Fruit fly (Drosophila melanogaster) whole organism, wandering third instar larva: ENCODE measurements around the gene jumu.
A peak's percentile ranks its signal among the peaks of the same experiment; 100 is the strongest.

Experiments used
- Abd-B ChIP-seq: fragments of >200 bp; optimal IDR thresholded peaks from 2 replicates; lab custom pipeline; 2017; ENCODE audit warnings: missing biosample characterization, missing genetic modification characterization
- CG32264 ChIP-seq: fragments of 200-800 bp; sonication (Bioruptor generic); optimal IDR thresholded peaks from 2 replicates; lab custom pipeline; 2016; ENCODE audit warnings: missing biosample characterization, missing genetic modification characterization
- CG9705 ChIP-seq: fragments of 200-800 bp; sonication (Bioruptor generic); optimal IDR thresholded peaks from 2 replicates; lab custom pipeline; 2018; ENCODE audit warnings: missing biosample characterization, mild to moderate bottlenecking, missing genetic modification characterization
- CrebA ChIP-seq: fragments of 200-800 bp; sonication (Bioruptor generic); optimal IDR thresholded peaks from 2 replicates; lab custom pipeline; 2016; ENCODE audit warnings: missing biosample characterization, mild to moderate bottlenecking, missing genetic modification characterization, borderline replicate concordance
- Dfd ChIP-seq: fragments of >200 bp; optimal IDR thresholded peaks from 2 replicates; lab custom pipeline; 2017; ENCODE audit warnings: missing biosample characterization, missing genetic modification characterization
- Dif ChIP-seq: fragments of 200-275, 200-300 bp; sonication (Bioruptor generic); optimal IDR thresholded peaks from 2 replicates; lab custom pipeline; 2018; ENCODE audit warnings: missing biosample characterization, missing genetic modification characterization; ENCODE audit not compliant: partially characterized antibody
- GATAd ChIP-seq: sonication (Bioruptor generic); optimal IDR thresholded peaks from 2 replicates; lab custom pipeline; 2016; ENCODE audit warnings: missing biosample characterization, missing genetic modification characterization
- HLH106 ChIP-seq: fragments of 200-800 bp; optimal IDR thresholded peaks from 3 replicates; lab custom pipeline; 2019; ENCODE audit warnings: missing biosample characterization, mild to moderate bottlenecking, missing genetic modification characterization, moderate library complexity
- Hnf4 ChIP-seq: fragments of 200-800 bp; sonication (Bioruptor generic); optimal IDR thresholded peaks from 2 replicates; lab custom pipeline; 2016; ENCODE audit warnings: missing biosample characterization, mild to moderate bottlenecking, missing genetic modification characterization
- Hr78 ChIP-seq: fragments of >200 bp; optimal IDR thresholded peaks from 2 replicates; lab custom pipeline; 2017; ENCODE audit warnings: missing biosample characterization, missing genetic modification characterization
- Hr83 ChIP-seq: fragments of 200-300 bp; sonication (Bioruptor generic); optimal IDR thresholded peaks from 2 replicates; lab custom pipeline; 2016; ENCODE audit warnings: missing biosample characterization, mild to moderate bottlenecking, missing genetic modification characterization, moderate library complexity; ENCODE audit not compliant: poor library complexity, severe bottlenecking
- Jra ChIP-seq: sonication (Bioruptor generic); optimal IDR thresholded peaks from 2 replicates; lab custom pipeline; 2016; ENCODE audit warnings: missing biosample characterization, missing genetic modification characterization
- Mio ChIP-seq: sonication (Bioruptor generic); optimal IDR thresholded peaks from 2 replicates; lab custom pipeline; 2016; ENCODE audit warnings: missing biosample characterization, missing genetic modification characterization
- Myc ChIP-seq: fragments of >200 bp; optimal IDR thresholded peaks from 2 replicates; lab custom pipeline; 2017
- N ChIP-seq: fragments of >200 bp; optimal IDR thresholded peaks from 2 replicates; lab custom pipeline; 2018; ENCODE audit warnings: missing biosample characterization, missing external identifiers, missing genetic modification characterization
- OdsH ChIP-seq: fragments of 200-800 bp; sonication (Bioruptor generic); optimal IDR thresholded peaks from 2 replicates; lab custom pipeline; 2016; ENCODE audit warnings: missing biosample characterization, mild to moderate bottlenecking, missing genetic modification characterization
- Rel ChIP-seq, 2 experiments: fragments of 200-800 bp; sonication (Bioruptor generic) in 1 of 2; optimal IDR thresholded peaks; 2 replicates in 1 of 2; 3 replicates in 1 of 2; lab custom pipeline; 2016 to 2019; ENCODE audit warnings: mild to moderate bottlenecking in 2 of 2, missing biosample characterization in 2 of 2, missing genetic modification characterization in 2 of 2, moderate library complexity in 1 of 2
- Sp1 ChIP-seq: fragments of 200-800 bp; sonication (Bioruptor generic); optimal IDR thresholded peaks from 3 replicates; lab custom pipeline; 2019; ENCODE audit warnings: missing biosample characterization, mild to moderate bottlenecking, missing genetic modification characterization, moderate library complexity
- Vsx2 ChIP-seq: fragments of 200-300, 225-300 bp; sonication (Bioruptor generic); optimal IDR thresholded peaks from 2 replicates; lab custom pipeline; 2018; ENCODE audit warnings: missing biosample characterization, missing genetic modification characterization; ENCODE audit not compliant: partially characterized antibody
- br ChIP-seq: fragments of 200-800 bp; sonication (Bioruptor generic); optimal IDR thresholded peaks from 2 replicates; lab custom pipeline; 2016; ENCODE audit warnings: missing biosample characterization, missing genetic modification characterization
- brk ChIP-seq: fragments of 200-800 bp; sonication (Bioruptor generic); optimal IDR thresholded peaks from 2 replicates; lab custom pipeline; 2016; ENCODE audit warnings: missing biosample characterization, mild to moderate bottlenecking, missing genetic modification characterization
- dl ChIP-seq, 2 experiments: fragments of 175-275, 200-275 bp in 1 of 2; fragments of 200-275 bp in 1 of 2; sonication (Bioruptor generic); optimal IDR thresholded peaks; lab custom pipeline; 2018; ENCODE audit warnings: mild to moderate bottlenecking in 2 of 2, missing biosample characterization in 2 of 2, missing genetic modification characterization in 2 of 2, moderate library complexity in 2 of 2; ENCODE audit not compliant: partially characterized antibody in 2 of 2, insufficient read depth in 1 of 2
- dmrt93B ChIP-seq: fragments of 200-800 bp; sonication (Bioruptor generic); optimal IDR thresholded peaks from 2 replicates; lab custom pipeline; 2018; ENCODE audit warnings: missing biosample characterization, mild to moderate bottlenecking, missing genetic modification characterization
- dsf ChIP-seq: sonication (Bioruptor generic); optimal IDR thresholded peaks from 2 replicates; lab custom pipeline; 2016; ENCODE audit warnings: missing biosample characterization, missing genetic modification characterization, borderline replicate concordance
- ey ChIP-seq: fragments of 200-800 bp; sonication (Bioruptor generic); optimal IDR thresholded peaks from 2 replicates; lab custom pipeline; 2016; ENCODE audit warnings: missing biosample characterization, missing genetic modification characterization
- foxo ChIP-seq, 2 experiments: fragments of 200-800 bp; sonication (Bioruptor generic); optimal IDR thresholded peaks; 2 replicates in 1 of 2; 3 replicates in 1 of 2; lab custom pipeline; 2016 to 2017; ENCODE audit warnings: missing biosample characterization in 2 of 2, missing genetic modification characterization in 2 of 2
- fru ChIP-seq: fragments of 200-800 bp; sonication (Bioruptor generic); optimal IDR thresholded peaks from 3 replicates; lab custom pipeline; 2016; ENCODE audit warnings: missing biosample characterization, mild to moderate bottlenecking, missing genetic modification characterization
- h ChIP-seq: fragments of 200-800 bp; sonication (Bioruptor generic); optimal IDR thresholded peaks from 3 replicates; lab custom pipeline; 2016; ENCODE audit warnings: missing biosample characterization, mild to moderate bottlenecking, missing genetic modification characterization
- jim ChIP-seq: fragments of 175-275, 200-325 bp; sonication (Bioruptor generic); optimal IDR thresholded peaks from 2 replicates; lab custom pipeline; 2016; ENCODE audit warnings: missing biosample characterization, mild to moderate bottlenecking, missing genetic modification characterization
- lola ChIP-seq: fragments of >200 bp; optimal IDR thresholded peaks from 2 replicates; lab custom pipeline; 2017; ENCODE audit warnings: missing biosample characterization, missing genetic modification characterization
- pan ChIP-seq: fragments of >200 bp; optimal IDR thresholded peaks from 2 replicates; lab custom pipeline; 2017
- psq ChIP-seq: fragments of 200-800 bp; sonication (Bioruptor generic); optimal IDR thresholded peaks from 3 replicates; lab custom pipeline; 2017; ENCODE audit warnings: missing biosample characterization, mild to moderate bottlenecking, missing genetic modification characterization, moderate library complexity
- rgr ChIP-seq: fragments of 200-800 bp; sonication (Bioruptor generic); optimal IDR thresholded peaks from 3 replicates; lab custom pipeline; 2016; ENCODE audit warnings: missing biosample characterization, mild to moderate bottlenecking, missing genetic modification characterization
- sage ChIP-seq: fragments of 200-800 bp; sonication (Bioruptor generic); optimal IDR thresholded peaks from 2 replicates; lab custom pipeline; 2016; ENCODE audit warnings: missing biosample characterization, mild to moderate bottlenecking, missing genetic modification characterization
- sv ChIP-seq: fragments of 200-800 bp; sonication (Bioruptor generic); optimal IDR thresholded peaks from 3 replicates; lab custom pipeline; 2016; ENCODE audit warnings: missing biosample characterization, missing genetic modification characterization
- tai ChIP-seq: sonication (Bioruptor generic); optimal IDR thresholded peaks from 2 replicates; lab custom pipeline; 2016; ENCODE audit warnings: missing biosample characterization, missing genetic modification characterization
- usp ChIP-seq: fragments of >200 bp; optimal IDR thresholded peaks from 2 replicates; lab custom pipeline; 2017; ENCODE audit warnings: missing biosample characterization, missing genetic modification characterization
- woc ChIP-seq: sonication (Bioruptor generic); optimal IDR thresholded peaks from 2 replicates; lab custom pipeline; 2016; ENCODE audit warnings: missing biosample characterization, mild to moderate bottlenecking, missing genetic modification characterization

The jumu gene

DNA sequence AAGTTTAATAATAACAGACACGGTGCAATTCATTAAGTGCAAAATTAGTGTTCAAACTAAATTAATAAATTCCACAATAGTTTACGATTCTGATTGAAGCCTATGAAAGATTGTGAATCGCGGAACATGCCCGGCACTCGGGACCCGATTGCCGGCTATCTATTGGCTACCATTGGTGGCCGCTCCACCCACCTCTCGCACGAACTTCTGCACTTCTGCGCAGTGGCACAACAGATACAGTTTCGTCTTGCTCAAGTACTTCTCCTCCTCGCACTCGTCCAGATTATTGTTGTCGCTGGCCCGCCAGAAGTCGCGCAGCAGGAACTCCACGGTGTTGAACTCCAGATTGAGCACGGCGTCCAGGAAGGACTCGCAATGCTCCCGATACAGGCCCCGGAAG is 14.3 kb downstream of the jumu start:
- no peak for TF ChIP-seq Dfd (GFP tag; lab: Kevin White, UChicago)
- TF ChIP-seq brk (GFP tag; lab: Kevin White, UChicago) = no peak
- TF ChIP-seq dmrt93B (GFP tag; lab: Kevin White, UChicago) = no peak
- no peak for TF ChIP-seq Dif (GFP tag; lab: Kevin White, UChicago)
- TF ChIP-seq br = no peak
- no peak for TF ChIP-seq Abd-B (GFP tag; lab: Kevin White, UChicago)
- TF ChIP-seq Hnf4 (GFP tag; lab: Kevin White, UChicago) = no peak
- no peak for TF ChIP-seq Mio
- TF ChIP-seq Vsx2 = no peak
- TF ChIP-seq psq (GFP tag; lab: Kevin White, UChicago) = no peak
- no peak for TF ChIP-seq sage
- TF ChIP-seq CG32264 (GFP tag; lab: Kevin White, UChicago) = no peak
- no peak for TF ChIP-seq pan (lab: Kevin White, UChicago)
- no peak for TF ChIP-seq CG9705 (GFP tag; lab: Kevin White, UChicago)
- no peak for TF ChIP-seq Jra (GFP tag; lab: Kevin White, UChicago)
- no peak for TF ChIP-seq Hr78 (GFP tag; lab: Kevin White, UChicago)
- TF ChIP-seq, all 38 proteins: peak for 0

DNA sequence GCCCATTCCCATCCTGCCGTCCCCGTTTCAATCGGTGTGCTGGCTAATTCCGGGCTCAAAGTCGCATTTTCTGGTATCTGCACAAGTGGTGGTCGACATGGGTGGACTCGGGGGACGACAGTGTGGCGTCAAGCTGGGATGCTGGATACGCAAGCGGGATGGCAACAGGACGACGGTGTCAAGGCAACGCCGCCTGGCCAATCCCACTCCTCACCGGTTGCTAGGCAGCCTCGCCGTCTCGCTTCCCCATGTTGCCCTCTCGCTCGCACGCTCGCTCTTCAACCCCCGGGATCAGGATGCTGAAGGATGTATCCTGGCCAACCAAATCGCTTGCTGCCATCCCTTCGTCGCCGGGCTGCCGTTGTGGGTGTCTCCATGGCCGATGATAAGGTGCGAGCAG is 18.3 kb downstream of the jumu start:
- TF ChIP-seq dmrt93B (GFP tag; lab: Kevin White, UChicago) = no peak
- TF ChIP-seq sage = no peak
- no peak for TF ChIP-seq pan (lab: Kevin White, UChicago)
- no peak for TF ChIP-seq foxo (GFP tag; optimal IDR thresholded peaks at IDR 0.05; lab: Kevin White, UChicago)

DNA sequence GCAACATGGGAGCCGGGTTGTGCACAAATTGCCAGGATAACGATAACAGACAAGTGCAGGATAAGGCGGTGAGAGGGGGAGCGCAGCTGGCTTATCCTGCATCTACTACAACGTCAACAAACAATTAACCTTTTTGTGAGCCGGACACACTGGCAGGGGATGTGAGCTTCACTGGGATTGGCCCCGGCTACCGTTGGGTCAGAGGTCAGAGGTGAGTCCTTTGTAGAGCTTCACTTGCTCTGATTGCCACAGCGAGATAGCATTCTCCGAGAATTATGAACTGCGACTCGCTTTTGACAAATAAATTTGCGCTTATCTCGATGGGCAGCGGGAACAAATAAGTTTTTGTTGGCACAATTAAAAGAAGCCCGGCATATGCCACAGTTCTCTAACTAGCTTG is 19.8 kb downstream of the jumu start:
- TF ChIP-seq dmrt93B (GFP tag; lab: Kevin White, UChicago) = no peak

DNA sequence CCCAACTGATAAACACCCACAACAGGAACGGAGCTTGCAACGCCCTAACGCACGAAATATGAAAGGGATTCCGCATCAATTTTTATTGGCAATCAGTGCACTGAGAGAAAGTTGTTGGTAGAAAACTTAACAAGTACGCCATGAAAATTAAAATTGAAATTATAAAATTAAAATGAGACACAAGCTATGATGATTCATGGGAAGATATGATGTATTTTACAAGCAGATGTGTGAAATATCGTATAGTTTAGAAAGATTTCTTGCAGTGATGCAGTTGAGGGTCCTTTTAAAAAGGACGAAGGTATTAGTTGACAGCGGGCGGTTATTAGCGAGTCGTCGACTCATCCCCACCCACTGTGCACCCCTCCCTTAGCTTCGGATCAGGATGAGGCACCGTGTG is 20.5 kb downstream of the jumu start:
- no peak for TF ChIP-seq N (GFP tag; lab: Kevin White, UChicago)

DNA sequence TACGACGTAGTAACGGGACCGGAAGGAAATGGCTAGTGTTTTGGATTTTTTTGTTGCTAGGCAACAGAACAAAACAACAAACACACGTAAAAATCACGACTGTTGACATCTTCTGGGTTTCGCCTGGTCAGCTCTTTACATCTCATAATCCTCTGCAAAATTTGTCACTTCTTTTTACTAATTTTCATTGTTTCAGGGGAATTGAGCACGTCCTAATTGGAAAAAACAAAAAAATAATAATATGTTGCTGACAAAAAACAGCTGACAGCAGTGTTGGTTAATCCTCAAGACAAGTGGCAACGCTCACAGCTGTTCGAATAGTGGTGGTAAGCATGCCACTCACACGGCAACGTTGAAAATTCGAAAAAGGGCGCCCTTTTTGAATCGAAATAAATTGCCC is 27.9 kb downstream of the jumu start, which contains the start of gene Rfx:
Rfx (minus strand) TSS at position 220 of the 400 bp plus-strand sequence.
- TF ChIP-seq woc (GFP tag; lab: Kevin White, UChicago) (no peak), Rel (GFP tag; optimal IDR thresholded peaks at IDR 0.05; lab: Kevin White, UChicago) (no peak), Rel (tag; optimal IDR thresholded peaks at IDR 0.05; lab: Kevin White, UChicago) (peak; percentile 40), dl (GFP tag; optimal IDR thresholded peaks at IDR 0.05; lab: Kevin White, UChicago; ENCODE audit: insufficient read depth in 1 of 2, partially characterized antibody in 2 of 2) (no peak), brk (GFP tag; lab: Kevin White, UChicago) (peak; percentile 66), tai (GFP tag; lab: Kevin White, UChicago) (peak; percentile 44), dmrt93B (GFP tag; lab: Kevin White, UChicago) (no peak), sage (no peak), Dif (GFP tag; lab: Kevin White, UChicago) (no peak), jim (GFP tag; lab: Kevin White, UChicago) (no peak), GATAd (no peak), rgr (peak; percentile 22), Abd-B (GFP tag; lab: Kevin White, UChicago) (no peak), lola (GFP tag; lab: Kevin White, UChicago) (no peak), psq (GFP tag; lab: Kevin White, UChicago) (no peak), usp (GFP tag; lab: Kevin White, UChicago) (no peak), OdsH (GFP tag; lab: Kevin White, UChicago) (peak; percentile 7), Dfd (GFP tag; lab: Kevin White, UChicago) (no peak), CrebA (GFP tag; lab: Kevin White, UChicago) (peak; percentile 44), ey (no peak), foxo (GFP tag; optimal IDR thresholded peaks at IDR 0.05; lab: Kevin White, UChicago) (peak in 1 of 2 experiments; percentile 44), sv (GFP tag; lab: Kevin White, UChicago) (no peak), h (GFP tag; lab: Kevin White, UChicago) (peak; percentile 29), Hr83 (no peak), Sp1 (GFP tag; lab: Kevin White, UChicago) (peak; percentile 36), fru (GFP tag; lab: Kevin White, UChicago) (peak; percentile 17), br (peak; percentile 21), Vsx2 (no peak), Hnf4 (GFP tag; lab: Kevin White, UChicago) (peak; percentile 49), HLH106 (tag; lab: Kevin White, UChicago) (peak; percentile 12), CG9705 (GFP tag; lab: Kevin White, UChicago) (no peak), Hr78 (GFP tag; lab: Kevin White, UChicago) (no peak), Myc (lab: Kevin White, UChicago) (no peak), N (GFP tag; lab: Kevin White, UChicago) (no peak), Jra (GFP tag; lab: Kevin White, UChicago) (no peak), CG32264 (GFP tag; lab: Kevin White, UChicago) (no peak), pan (lab: Kevin White, UChicago) (no peak), Mio (no peak), dsf (GFP tag; lab: Kevin White, UChicago) (no peak)
